Worm (Caenorhabditis elegans) whole organism, L4 larva: ENCODE measurements around the gene F10A3.11.

Experiments used
- F10B5.3 ChIP-seq: sonication (generic microtip); optimal IDR thresholded peaks from 2 replicates; lab custom pipeline; 2016; ENCODE audit warnings: mild to moderate bottlenecking, missing genetic modification characterization, missing compliant biosample characterization
- F26F4.8 ChIP-seq: fragments of 200-800 bp; sonication (Bioruptor generic); conservative IDR thresholded peaks from 2 replicates; pipeline ENCODE4 v1.3.6; 2022; ENCODE audit warnings: missing genetic modification characterization, missing compliant biosample characterization
- F37D6.2 ChIP-seq: sonication (generic microtip); optimal IDR thresholded peaks from 2 replicates; lab custom pipeline; 2016; ENCODE audit warnings: mild to moderate bottlenecking, missing genetic modification characterization, missing compliant biosample characterization
- T20F7.1 ChIP-seq: fragments of 200-800 bp; sonication (Bioruptor generic); optimal IDR thresholded peaks from 2 replicates; lab custom pipeline; 2018; ENCODE audit warnings: mild to moderate bottlenecking, missing genetic modification characterization, missing compliant biosample characterization
- T26A8.4 ChIP-seq: fragments of 200-800 bp; sonication (Bioruptor generic); IDR thresholded peaks from 2 replicates; pipeline ENCODE4 v1.3.6; 2022; ENCODE audit warnings: missing genetic modification characterization, missing compliant biosample characterization
- Y48G9A.11 ChIP-seq: fragments of 200-800 bp; sonication (Bioruptor generic); IDR thresholded peaks from 2 replicates; pipeline ENCODE4 v1.3.6; 2022; ENCODE audit warnings: missing genetic modification reagents, missing genetic modification characterization, missing compliant biosample characterization
- aha-1 ChIP-seq: fragments of 150-350 bp; peaks from one replicate; lab custom pipeline; 2014; ENCODE audit warnings: missing biosample characterization, missing genetic modification characterization
- ceh-28 ChIP-seq: fragments of 150-350 bp; optimal IDR thresholded peaks from 2 replicates; lab custom pipeline; 2014; ENCODE audit warnings: missing biosample characterization, missing genetic modification reagents, missing genetic modification characterization
- ceh-62 ChIP-seq: sonication (generic microtip); optimal IDR thresholded peaks from 2 replicates; lab custom pipeline; 2017; ENCODE audit warnings: missing biosample characterization, missing genetic modification characterization
- ctbp-1 ChIP-seq: fragments of 200-800 bp; sonication (Bioruptor generic); IDR thresholded peaks from 2 replicates; pipeline ENCODE4 v1.3.6; 2022; ENCODE audit warnings: missing genetic modification reagents, missing genetic modification characterization, missing compliant biosample characterization
- daf-16 ChIP-seq, 3 experiments: sonication (generic microtip); optimal IDR thresholded peaks; 2 replicates each; lab custom pipeline; 2016 to 2017; ENCODE audit warnings: missing genetic modification characterization in 3 of 3, missing genetic modification reagents in 3 of 3, mild to moderate bottlenecking in 2 of 3, missing compliant biosample characterization in 2 of 3, missing biosample characterization in 1 of 3, moderate library complexity in 1 of 3
- daf-19 ChIP-seq: fragments of 200-800 bp; sonication (Bioruptor generic); conservative IDR thresholded peaks from 2 replicates; pipeline ENCODE4 v1.3.6; 2022; ENCODE audit warnings: missing genetic modification characterization, missing compliant biosample characterization
- dmd-6 ChIP-seq: fragments of 200-800 bp; sonication (Bioruptor generic); IDR thresholded peaks from 2 replicates; pipeline ENCODE4 v1.3.6; 2022; ENCODE audit warnings: missing genetic modification reagents, missing genetic modification characterization, missing compliant biosample characterization
- duxl-1 ChIP-seq: sonication (generic microtip); optimal IDR thresholded peaks from 2 replicates; lab custom pipeline; 2016; ENCODE audit warnings: mild to moderate bottlenecking, missing genetic modification characterization, moderate library complexity, missing compliant biosample characterization; ENCODE audit not compliant: poor library complexity
- gei-8 ChIP-seq: fragments of 200-800 bp; sonication (Bioruptor generic); optimal IDR thresholded peaks from 2 replicates; lab custom pipeline; 2018; ENCODE audit warnings: mild to moderate bottlenecking, missing genetic modification characterization, missing compliant biosample characterization
- hlh-30 ChIP-seq: sonication (generic microtip); optimal IDR thresholded peaks from 2 replicates; lab custom pipeline; 2017; ENCODE audit warnings: antibody characterized with exemption, mild to moderate bottlenecking, missing genetic modification characterization, missing compliant biosample characterization; ENCODE audit not compliant: insufficient read depth
- madf-5 ChIP-seq, 2 experiments: fragments of 200-800 bp; sonication (Bioruptor generic); IDR thresholded peaks; 2 replicates each; pipeline ENCODE4 v1.3.6; 2022; ENCODE audit warnings: missing compliant biosample characterization in 2 of 2, missing genetic modification characterization in 2 of 2
- madf-9 ChIP-seq: fragments of 200-800 bp; sonication (Bioruptor generic); conservative IDR thresholded peaks from 2 replicates; pipeline ENCODE4 v1.3.6; 2022; ENCODE audit warnings: missing genetic modification reagents, missing genetic modification characterization, missing compliant biosample characterization
- mep-1 ChIP-seq: fragments of 150-350 bp; sonication (generic microtip); optimal IDR thresholded peaks from 3 replicates; lab custom pipeline; 2014; ENCODE audit warnings: missing biosample characterization, missing genetic modification characterization
- mes-2 ChIP-seq: sonication (generic microtip); optimal IDR thresholded peaks from 2 replicates; lab custom pipeline; 2016; ENCODE audit warnings: missing genotype, mild to moderate bottlenecking, missing genetic modification characterization, missing compliant biosample characterization; ENCODE audit not compliant: poor library complexity, severe bottlenecking
- nhr-10 ChIP-seq: fragments of 150-350 bp; optimal IDR thresholded peaks from 2 replicates; lab custom pipeline; 2014; ENCODE audit warnings: missing biosample characterization, missing genetic modification characterization
- nhr-111 ChIP-seq: fragments of 200-800 bp; sonication (Bioruptor generic); optimal IDR thresholded peaks from 2 replicates; lab custom pipeline; 2018; ENCODE audit warnings: mild to moderate bottlenecking, missing genetic modification characterization, missing compliant biosample characterization
- nhr-237 ChIP-seq: sonication (generic microtip); optimal IDR thresholded peaks from 2 replicates; lab custom pipeline; 2017; ENCODE audit warnings: missing biosample characterization, missing genetic modification characterization
- nhr-25 ChIP-seq: sonication (generic microtip); optimal IDR thresholded peaks from 2 replicates; lab custom pipeline; 2017; ENCODE audit warnings: missing genetic modification characterization, mild to moderate bottlenecking, missing compliant biosample characterization, antibody characterized with exemption, moderate library complexity, borderline replicate concordance; ENCODE audit not compliant: insufficient read depth
- nhr-28 ChIP-seq: fragments of 150-350 bp; optimal IDR thresholded peaks from 2 replicates; lab custom pipeline; 2014; ENCODE audit warnings: missing biosample characterization, missing genetic modification characterization
- nhr-41 ChIP-seq: fragments of 200-800 bp; sonication (Bioruptor generic); IDR thresholded peaks from 2 replicates; pipeline ENCODE4 v1.3.6; 2022; ENCODE audit warnings: missing genetic modification reagents, missing genetic modification characterization, missing compliant biosample characterization
- nhr-76 ChIP-seq: fragments of 150-350 bp; optimal IDR thresholded peaks from 2 replicates; lab custom pipeline; 2014; ENCODE audit warnings: missing biosample characterization, missing genetic modification characterization
- php-3 ChIP-seq: fragments of 200-800 bp; sonication (Bioruptor generic); IDR thresholded peaks from 2 replicates; pipeline ENCODE4 v1.3.6; 2022; ENCODE audit warnings: missing genetic modification reagents, missing genetic modification characterization, missing compliant biosample characterization
- pqm-1 ChIP-seq: sonication (generic microtip); optimal IDR thresholded peaks from 2 replicates; lab custom pipeline; 2017; ENCODE audit warnings: missing biosample characterization, missing genetic modification characterization
- saeg-2 ChIP-seq: fragments of 200-800 bp; sonication (Bioruptor generic); IDR thresholded peaks from 2 replicates; pipeline ENCODE4 v1.3.6; 2022; ENCODE audit warnings: missing genetic modification reagents, missing genetic modification characterization, missing compliant biosample characterization
- sdz-12 ChIP-seq: fragments of 200-800 bp; sonication (Bioruptor generic); optimal IDR thresholded peaks from 2 replicates; lab custom pipeline; 2018; ENCODE audit warnings: mild to moderate bottlenecking, missing genetic modification characterization, missing compliant biosample characterization
- set-16 ChIP-seq: fragments of 200-800 bp; sonication (Bioruptor generic); IDR thresholded peaks from 2 replicates; pipeline ENCODE4 v1.3.6; 2022; ENCODE audit warnings: missing genetic modification reagents, missing genetic modification characterization, missing compliant biosample characterization
- snpc-1.2 ChIP-seq: fragments of 200-800 bp; sonication (Bioruptor generic); IDR thresholded peaks from 2 replicates; pipeline ENCODE4 v1.3.6; 2022; ENCODE audit warnings: missing genetic modification reagents, missing genetic modification characterization, missing compliant biosample characterization
- snpc-4 ChIP-seq: fragments of 150-350 bp; optimal IDR thresholded peaks from 2 replicates; lab custom pipeline; 2014; ENCODE audit warnings: missing biosample characterization, missing genetic modification characterization
- spr-1 ChIP-seq: sonication (generic microtip); optimal IDR thresholded peaks from 2 replicates; lab custom pipeline; 2016; ENCODE audit warnings: mild to moderate bottlenecking, missing genetic modification characterization, missing compliant biosample characterization
- tag-97 ChIP-seq: fragments of 200-800 bp; sonication (Bioruptor generic); IDR thresholded peaks from 2 replicates; pipeline ENCODE4 v1.3.6; 2022; ENCODE audit warnings: missing genetic modification characterization, missing compliant biosample characterization
- unc-39 ChIP-seq: sonication (generic microtip); optimal IDR thresholded peaks from 2 replicates; lab custom pipeline; 2017; ENCODE audit warnings: missing biosample characterization, missing genetic modification characterization
- zip-11 ChIP-seq: fragments of 200-800 bp; sonication (Bioruptor generic); IDR thresholded peaks from 2 replicates; pipeline ENCODE4 v1.3.6; 2022; ENCODE audit warnings: missing genetic modification characterization, missing compliant biosample characterization

F10A3.11 gene

ce11 chrV:16175227-16175626 is 12.7 kb downstream of the F10A3.11 start:
- TF ChIP-seq pqm-1 = peak; percentile 59
- no peak for TF ChIP-seq nhr-25 (tag; lab: Kevin White, UChicago)
- no peak for TF ChIP-seq nhr-111
- TF ChIP-seq ceh-28 (tag; lab: Kevin White, UChicago) = no peak
- no peak; the same call in 1 of the 2 replicates for TF ChIP-seq dmd-6 (GFP tag; lab: Robert Waterston, UW)
- no peak for TF ChIP-seq tag-97 (GFP tag; lab: Robert Waterston, UW)
- no peak for TF ChIP-seq mep-1 (tag; lab: Kevin White, UChicago)
- no peak for TF ChIP-seq snpc-1.2
- TF ChIP-seq daf-16 (GFP tag; optimal IDR thresholded peaks at IDR 0.05; lab: Kevin White, UChicago) = no peak
- TF ChIP-seq daf-16 (tag; optimal IDR thresholded peaks at IDR 0.05; lab: Kevin White, UChicago) = peak; percentile 77
- peak; percentile 44; the same call in 1 of the 2 replicates for TF ChIP-seq php-3 (GFP tag; lab: Robert Waterston, UW)
- TF ChIP-seq nhr-28 (tag; lab: Kevin White, UChicago) = peak; percentile 58

- no peak for TF ChIP-seq F10B5.3 (tag; lab: Kevin White, UChicago)
- TF ChIP-seq hlh-30 = no peak
- TF ChIP-seq dmd-6 (GFP tag; lab: Robert Waterston, UW) = no peak
- TF ChIP-seq nhr-41 (GFP tag; lab: Robert Waterston, UW) = no peak
- no peak for TF ChIP-seq aha-1 (tag; lab: Kevin White, UChicago)
- no peak for TF ChIP-seq nhr-76 (tag; lab: Kevin White, UChicago)
- TF ChIP-seq T26A8.4 = no peak
- no peak for TF ChIP-seq set-16 (GFP tag; lab: Robert Waterston, UW)
- no peak for TF ChIP-seq ctbp-1
- no peak for TF ChIP-seq daf-19
- TF ChIP-seq daf-16 (GFP tag; optimal IDR thresholded peaks at IDR 0.05; lab: Kevin White, UChicago) = no peak
- TF ChIP-seq daf-16 (tag; optimal IDR thresholded peaks at IDR 0.05; lab: Kevin White, UChicago) = no peak
- no peak for TF ChIP-seq F26F4.8 (GFP tag; lab: Robert Waterston, UW)
- no peak for TF ChIP-seq ceh-62
- no peak for TF ChIP-seq nhr-237
- no peak for TF ChIP-seq sdz-12 (GFP tag; lab: Kevin White, UChicago)
- TF ChIP-seq F37D6.2 (tag; lab: Kevin White, UChicago) = no peak
These were observed 13.3 kb downstream of the F10A3.11 start, which contains the start of gene cyp-33D1 for ce11 chrV:16175757-16176156. TSS of gene cyp-33D1 (minus strand) at chrV:16175857.

DNA sequence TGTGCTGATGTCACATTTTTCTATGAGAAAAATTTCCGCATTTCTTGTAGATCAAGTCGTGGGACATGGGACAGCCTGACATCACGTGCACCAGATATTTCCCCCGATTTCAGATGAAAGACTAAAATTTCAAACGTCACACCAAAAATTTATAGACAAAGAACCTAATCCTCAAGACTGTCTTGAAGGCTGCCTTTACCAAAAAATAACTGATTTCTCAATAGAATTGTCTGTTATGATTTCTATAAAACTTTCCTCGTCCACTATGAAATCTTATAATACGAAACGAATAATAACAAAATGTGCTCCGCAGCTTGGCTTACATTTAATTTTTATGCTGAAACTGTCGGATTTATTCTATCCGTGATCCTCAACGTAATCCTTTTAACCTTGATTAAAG is 17.9 kb downstream of the F10A3.11 start, which contains the start of gene str-106:
TSS of gene str-106 (plus strand) at position 301 of the 400 bp plus-strand sequence.
- no peak for TF ChIP-seq madf-5 (GFP tag; IDR thresholded peaks at IDR 0.05; lab: Robert Waterston, UW)
- no peak for TF ChIP-seq unc-39
- no peak for TF ChIP-seq nhr-111
- no peak for TF ChIP-seq spr-1 (tag; lab: Kevin White, UChicago)
- TF ChIP-seq duxl-1 (tag; lab: Kevin White, UChicago) = no peak
- no peak for TF ChIP-seq hlh-30
- TF ChIP-seq mes-2 = no peak
- TF ChIP-seq T20F7.1 = no peak
- TF ChIP-seq zip-11 (GFP tag; lab: Robert Waterston, UW) = no peak
- TF ChIP-seq gei-8 (GFP tag; lab: Kevin White, UChicago) = no peak
- TF ChIP-seq madf-9 = no peak
- TF ChIP-seq nhr-10 = no peak
- TF ChIP-seq nhr-237 = no peak
- TF ChIP-seq snpc-4 (tag; lab: Kevin White, UChicago) = no peak
- TF ChIP-seq saeg-2 (GFP tag; lab: Robert Waterston, UW) = no peak

- TF ChIP-seq Y48G9A.11 = no peak
- TF ChIP-seq, all 104 proteins: peak for 0
These were observed 19.6 kb downstream of the F10A3.11 start, which contains the start of gene srz-13 for ce11 chrV:16182110-16182509. TSS of gene srz-13 (plus strand) at chrV:16182410.
